Worm (Caenorhabditis elegans) whole organism, mixed stage, embryonic: ENCODE data around the gene C30H6.9.

Experiments
- blmp-1 ChIP-seq: fragments of 150-350 bp; optimal IDR thresholded peaks from 2 replicates; lab custom pipeline; 2014; ENCODE audit warnings: missing biosample characterization, missing genetic modification characterization
- ceh-39 ChIP-seq: fragments of 150-350 bp; optimal IDR thresholded peaks from 2 replicates; lab custom pipeline; 2014; ENCODE audit warnings: missing biosample characterization, missing genetic modification characterization
- elt-3 ChIP-seq: fragments of 150-350 bp; optimal IDR thresholded peaks from 2 replicates; lab custom pipeline; 2014; ENCODE audit warnings: missing biosample characterization, missing genetic modification characterization
- lin-13 ChIP-seq: fragments of 150-350 bp; optimal IDR thresholded peaks from 2 replicates; lab custom pipeline; 2014; ENCODE audit warnings: missing biosample characterization, missing genetic modification characterization
- lsy-2 ChIP-seq: fragments of 150-350 bp; optimal IDR thresholded peaks from 2 replicates; lab custom pipeline; 2014; ENCODE audit warnings: missing biosample characterization, missing genetic modification characterization
- mls-2 ChIP-seq: sonication (generic microtip); optimal IDR thresholded peaks from 2 replicates; lab custom pipeline; 2016; ENCODE audit warnings: mild to moderate bottlenecking, missing genetic modification characterization, moderate library complexity, missing compliant biosample characterization
- nhr-28 ChIP-seq: fragments of 150-350 bp; optimal IDR thresholded peaks from 2 replicates; lab custom pipeline; 2014; ENCODE audit warnings: missing biosample characterization, missing genetic modification characterization
- unc-62 ChIP-seq: fragments of 150-350 bp; optimal IDR thresholded peaks from 2 replicates; lab custom pipeline; 2014; ENCODE audit warnings: missing biosample characterization, missing genetic modification reagents, missing genetic modification characterization
- ztf-11 ChIP-seq: fragments of 150-350 bp; optimal IDR thresholded peaks from 2 replicates; lab custom pipeline; 2014; ENCODE audit warnings: missing biosample characterization, missing genetic modification characterization

ce11 chrIV:17342179-17342578, 37.8 kb downstream of the C30H6.9 start, which contains the start of gene C49C3.9:
- TF ChIP-seq ceh-39 (tag; lab: Kevin White, UChicago) (no peak), lin-13 (tag; lab: Kevin White, UChicago) (no peak), lsy-2 (tag; lab: Kevin White, UChicago) (no peak), ztf-11 (tag; lab: Kevin White, UChicago) (no peak), nhr-28 (tag; lab: Kevin White, UChicago) (no peak), mls-2 (tag; lab: Kevin White, UChicago) (no peak), blmp-1 (no peak), unc-62 (GFP tag; lab: Kevin White, UChicago) (no peak), elt-3 (tag; lab: Kevin White, UChicago) (no peak)
